Fruit fly (Drosophila melanogaster) whole organism, embryonic: Measurements from ENCODE around the gene spas.

Source experiments
- Blimp-1 ChIP-seq: fragments of 200-800 bp; sonication (Bioruptor generic); optimal IDR thresholded peaks from 3 replicates; lab custom pipeline; 2018; ENCODE audit warnings: missing biosample characterization, missing genetic modification characterization, mild to moderate bottlenecking, moderate library complexity, missing genetic modification reagents
- CG10366 ChIP-seq: fragments of 200-800 bp; sonication (Bioruptor generic); IDR thresholded peaks from 2 replicates; pipeline ENCODE4 v1.3.6; 2022; ENCODE audit warnings: missing biosample characterization, missing genetic modification characterization
- CG11696 ChIP-seq: fragments of 200-800 bp; sonication (Bioruptor generic); IDR thresholded peaks from 2 replicates; pipeline ENCODE4 v1.3.6; 2022; ENCODE audit warnings: missing biosample characterization, missing genetic modification characterization
- CG11723 ChIP-seq: fragments of 200-800 bp; sonication (Bioruptor generic); optimal IDR thresholded peaks from 2 replicates; lab custom pipeline; 2017; ENCODE audit warnings: missing biosample characterization, mild to moderate bottlenecking, missing genetic modification characterization
- CG12744 ChIP-seq: fragments of 200-800 bp; sonication (Bioruptor generic); optimal IDR thresholded peaks from 2 replicates; lab custom pipeline; 2016; ENCODE audit warnings: missing biosample characterization, missing genetic modification characterization
- CG14860 ChIP-seq: fragments of 200-800 bp; sonication (Bioruptor generic); IDR thresholded peaks from 3 replicates; pipeline ENCODE4 v1.3.6; 2022; ENCODE audit warnings: missing biosample characterization, missing genetic modification characterization; ENCODE audit not compliant: partially characterized antibody
- CG15601 ChIP-seq: fragments of 200-800 bp; sonication (Bioruptor generic); optimal IDR thresholded peaks from 3 replicates; lab custom pipeline; 2019; ENCODE audit warnings: missing biosample characterization, mild to moderate bottlenecking, missing genetic modification characterization, moderate library complexity
- CG17802 ChIP-seq: fragments of 200-800 bp; sonication (Bioruptor generic); optimal IDR thresholded peaks from 2 replicates; lab custom pipeline; 2018; ENCODE audit warnings: missing biosample characterization, mild to moderate bottlenecking, missing genetic modification characterization, moderate library complexity
- CG2116 ChIP-seq: fragments of 200-800 bp; sonication (Bioruptor generic); optimal IDR thresholded peaks from 3 replicates; lab custom pipeline; 2018; ENCODE audit warnings: missing biosample characterization, mild to moderate bottlenecking, missing genetic modification characterization
- CG2875 ChIP-seq: fragments of 200-800 bp; sonication (Bioruptor generic); optimal IDR thresholded peaks from 2 replicates; lab custom pipeline; 2017; ENCODE audit warnings: missing biosample characterization, mild to moderate bottlenecking, missing genetic modification characterization, missing genetic modification reagents
- CG3065 ChIP-seq: fragments of 200-800 bp; sonication (Bioruptor generic); optimal IDR thresholded peaks from 2 replicates; lab custom pipeline; 2016; ENCODE audit warnings: missing biosample characterization, missing genetic modification characterization
- CG43689 ChIP-seq: fragments of 200-800 bp; sonication (Bioruptor generic); IDR thresholded peaks from 2 replicates; pipeline ENCODE4 v1.3.6; 2022; ENCODE audit warnings: missing biosample characterization, missing genetic modification characterization
- CG5180 ChIP-seq: fragments of 200-800 bp; sonication (Bioruptor generic); optimal IDR thresholded peaks from 3 replicates; lab custom pipeline; 2017; ENCODE audit warnings: missing biosample characterization, missing genetic modification characterization, mild to moderate bottlenecking, moderate library complexity, missing genetic modification reagents
- CG7357 ChIP-seq: fragments of 200-800 bp; sonication (Bioruptor generic); IDR thresholded peaks from 3 replicates; pipeline ENCODE4 v1.3.6; 2022; ENCODE audit warnings: missing biosample characterization, missing genetic modification characterization
- CG7839 ChIP-seq: fragments of 200-800 bp; sonication (Bioruptor generic); optimal IDR thresholded peaks from 3 replicates; lab custom pipeline; 2018; ENCODE audit warnings: missing biosample characterization, mild to moderate bottlenecking, missing genetic modification characterization, moderate library complexity
- CG8281 ChIP-seq: fragments of 200-800 bp; sonication (Bioruptor generic); optimal IDR thresholded peaks from 2 replicates; lab custom pipeline; 2018; ENCODE audit warnings: missing biosample characterization, mild to moderate bottlenecking, missing genetic modification characterization, moderate library complexity
- CG8388 ChIP-seq: fragments of 200-800 bp; sonication (Bioruptor generic); optimal IDR thresholded peaks from 2 replicates; lab custom pipeline; 2019; ENCODE audit warnings: missing biosample characterization, mild to moderate bottlenecking, missing genetic modification characterization, moderate library complexity
- CG8765 ChIP-seq: fragments of 200-800 bp; sonication (Bioruptor generic); IDR thresholded peaks from 2 replicates; pipeline ENCODE4 v1.3.6; 2022; ENCODE audit warnings: missing biosample characterization, missing genetic modification characterization
- Dad ChIP-seq: fragments of 200-800 bp; sonication (Bioruptor generic); optimal IDR thresholded peaks from 3 replicates; lab custom pipeline; 2016; ENCODE audit warnings: missing biosample characterization, missing genetic modification characterization
- E2f2 ChIP-seq: fragments of 200-800 bp; sonication (Bioruptor generic); IDR thresholded peaks from 2 replicates; pipeline ENCODE4 v1.3.6; 2022; ENCODE audit warnings: missing biosample characterization, missing genetic modification characterization
- Elba2 ChIP-seq: fragments of 200-800 bp; sonication (Bioruptor generic); optimal IDR thresholded peaks from 3 replicates; lab custom pipeline; 2016; ENCODE audit warnings: missing biosample characterization, missing genetic modification characterization
- GATAe ChIP-seq: fragments of 200-800 bp; sonication (Bioruptor generic); conservative IDR thresholded peaks from 2 replicates; pipeline ENCODE4 v1.3.6; 2022; ENCODE audit warnings: missing biosample characterization, missing genetic modification characterization
- Gsc ChIP-seq: fragments of 200-800 bp; sonication (Bioruptor generic); IDR thresholded peaks from 2 replicates; pipeline ENCODE4 v1.3.6; 2022; ENCODE audit warnings: missing biosample characterization, missing genetic modification characterization
- Jarid2 ChIP-seq: fragments of 200-800 bp; sonication (Bioruptor generic); optimal IDR thresholded peaks from 3 replicates; lab custom pipeline; 2017; ENCODE audit warnings: mild to moderate bottlenecking, missing biosample characterization, missing genetic modification reagents, missing genetic modification characterization
- Lhr ChIP-seq: fragments of 200-800 bp; sonication (Bioruptor generic); optimal IDR thresholded peaks from 3 replicates; lab custom pipeline; 2017; ENCODE audit warnings: mild to moderate bottlenecking, missing biosample characterization, missing genetic modification reagents, missing genetic modification characterization
- Oaz ChIP-seq: fragments of 200-800 bp; sonication (Bioruptor generic); IDR thresholded peaks from 2 replicates; pipeline ENCODE4 v1.3.6; 2022; ENCODE audit warnings: missing biosample characterization, missing genetic modification characterization
- Scr ChIP-seq: fragments of 200-800 bp; sonication (Bioruptor generic); IDR thresholded peaks from 2 replicates; pipeline ENCODE4 v1.3.6; 2022; ENCODE audit warnings: missing biosample characterization, missing genetic modification characterization; ENCODE audit not compliant: partially characterized antibody
- abd-A ChIP-seq: fragments of 200-800 bp; sonication (Bioruptor generic); optimal IDR thresholded peaks from 3 replicates; lab custom pipeline; 2019; ENCODE audit warnings: missing biosample characterization, mild to moderate bottlenecking, missing genetic modification characterization, moderate library complexity
- bsh ChIP-seq, 2 experiments: fragments of 200-800 bp; sonication (Bioruptor generic); optimal IDR thresholded peaks; 2 replicates each; lab custom pipeline; 2017 to 2018; ENCODE audit warnings: mild to moderate bottlenecking in 2 of 2, missing biosample characterization in 2 of 2, missing genetic modification characterization in 2 of 2, moderate library complexity in 1 of 2
- btn ChIP-seq: fragments of 200-800 bp; sonication (Bioruptor generic); optimal IDR thresholded peaks from 2 replicates; lab custom pipeline; 2016; ENCODE audit warnings: missing biosample characterization, missing genetic modification characterization
- eve ChIP-seq, 2 experiments: fragments of >200 bp; optimal IDR thresholded peaks; 2 replicates each; lab custom pipeline; 2017; ENCODE audit warnings: missing biosample characterization in 2 of 2, missing genetic modification characterization in 2 of 2
- fu2 ChIP-seq: fragments of 200-800 bp; sonication (Bioruptor generic); optimal IDR thresholded peaks from 2 replicates; lab custom pipeline; 2016; ENCODE audit warnings: missing biosample characterization, missing genetic modification characterization
- hb ChIP-seq: fragments of 200-800 bp; sonication (Bioruptor generic); IDR thresholded peaks from 3 replicates; pipeline ENCODE4 v1.3.6; 2022; ENCODE audit warnings: missing biosample characterization, missing genetic modification characterization; ENCODE audit not compliant: partially characterized antibody
- hkb ChIP-seq, 2 experiments: fragments of 200-800 bp in 1 of 2; fragments of >200 bp in 1 of 2; sonication (Bioruptor generic) in 1 of 2; IDR thresholded peaks in 1 of 2; optimal IDR thresholded peaks in 1 of 2; 2 replicates each; pipeline versions ENCODE4 v1.3.6 to Lab custom; 2017 to 2022; ENCODE audit warnings: missing biosample characterization in 1 of 2, missing genetic modification characterization in 1 of 2
- mirr ChIP-seq: fragments of 200-800 bp; sonication (Bioruptor generic); optimal IDR thresholded peaks from 3 replicates; lab custom pipeline; 2018; ENCODE audit warnings: missing biosample characterization, mild to moderate bottlenecking, missing genetic modification characterization
- pita ChIP-seq: fragments of 200-800 bp; sonication (Bioruptor generic); optimal IDR thresholded peaks from 2 replicates; lab custom pipeline; 2017; ENCODE audit warnings: missing biosample characterization, mild to moderate bottlenecking, missing genetic modification characterization
- pnt ChIP-seq: fragments of 200-800 bp; sonication (Bioruptor generic); optimal IDR thresholded peaks from 3 replicates; lab custom pipeline; 2016; ENCODE audit warnings: missing biosample characterization, missing genetic modification characterization
- ssp ChIP-seq: fragments of 200-800 bp; sonication (Bioruptor generic); IDR thresholded peaks from 2 replicates; pipeline ENCODE4 v1.3.6; 2022; ENCODE audit warnings: missing biosample characterization, missing genetic modification characterization
- tll ChIP-seq, 2 experiments: fragments of 200-800 bp in 1 of 2; fragments of >200 bp in 1 of 2; sonication (Bioruptor generic) in 1 of 2; optimal IDR thresholded peaks; 2 replicates each; lab custom pipeline; 2017 to 2019; ENCODE audit warnings: missing biosample characterization in 2 of 2, missing genetic modification characterization in 2 of 2, mild to moderate bottlenecking in 1 of 2, moderate library complexity in 1 of 2
- vnd ChIP-seq: fragments of 200-800 bp; sonication (Bioruptor generic); IDR thresholded peaks from 3 replicates; pipeline ENCODE4 v1.3.6; 2022; ENCODE audit warnings: missing biosample characterization, missing genetic modification characterization; ENCODE audit not compliant: partially characterized antibody
- zfh1 ChIP-seq: fragments of 200-800 bp; sonication (Bioruptor generic); IDR thresholded peaks from 3 replicates; pipeline ENCODE4 v1.3.6; 2022; ENCODE audit warnings: missing biosample characterization, missing genetic modification characterization

spas gene

DNA sequence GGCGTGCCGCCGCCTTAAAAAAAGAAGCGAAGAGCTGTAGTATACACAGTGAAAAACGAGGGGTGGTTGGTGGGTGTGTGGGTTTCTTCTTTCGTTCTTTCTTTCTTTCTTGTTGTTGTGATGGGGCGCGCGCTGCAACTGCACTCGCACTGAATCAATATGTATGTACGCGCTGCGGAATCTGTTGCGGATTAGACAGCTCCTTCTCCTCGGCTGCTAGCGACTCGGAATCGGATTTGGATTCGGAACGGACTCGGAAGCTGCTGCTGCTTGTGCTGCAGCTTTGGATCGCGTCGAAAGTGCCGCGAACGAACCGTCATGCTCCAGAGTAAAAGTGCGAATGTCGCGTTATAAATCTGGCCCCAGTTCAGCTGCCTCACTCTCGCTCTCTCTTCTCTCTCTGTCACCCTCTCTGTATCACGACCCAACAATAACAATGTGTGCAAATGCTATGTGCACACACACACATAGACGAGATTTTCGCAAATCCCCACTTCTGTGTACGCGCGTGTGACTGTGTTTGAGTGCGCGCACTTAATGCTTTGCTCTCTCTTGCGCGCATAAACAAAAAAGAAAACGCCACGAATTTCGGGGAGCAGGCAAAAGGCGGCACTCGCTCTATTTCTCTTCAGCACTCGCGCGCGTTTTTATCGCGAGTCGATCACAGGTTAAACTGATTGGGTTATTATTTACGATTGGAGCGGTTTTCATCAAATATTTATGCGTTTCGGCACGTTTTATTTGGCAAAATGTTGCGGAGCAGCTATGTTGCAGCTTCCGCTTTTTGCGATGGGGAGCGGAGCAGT lies 6.8 kb upstream of the spas start (continued):
- TF ChIP-seq Jarid2 = peak; percentile 86
- no peak for TF ChIP-seq tll (GFP tag; optimal IDR thresholded peaks at IDR 0.05; lab: Kevin White, UChicago)
- no peak for TF ChIP-seq Gsc (GFP tag; lab: Robert Waterston, UW)
- no peak for TF ChIP-seq mirr (GFP tag; lab: Kevin White, UChicago)
- TF ChIP-seq Oaz (GFP tag; lab: Robert Waterston, UW) = no peak
- TF ChIP-seq bsh (GFP tag; optimal IDR thresholded peaks at IDR 0.05; lab: Kevin White, UChicago) = peak in 1 of 2 experiments; percentile 29
- TF ChIP-seq pita (GFP tag; lab: Kevin White, UChicago) = no peak
- TF ChIP-seq CG5180 (GFP tag; lab: Kevin White, UChicago) = no peak
- no peak for TF ChIP-seq CG17802 (tag; lab: Kevin White, UChicago)
- TF ChIP-seq CG12744 (GFP tag; lab: Kevin White, UChicago) = no peak
- no peak for TF ChIP-seq CG7357 (GFP tag; lab: Robert Waterston, UW)
- TF ChIP-seq pnt (GFP tag; lab: Kevin White, UChicago) = no peak
- no peak for TF ChIP-seq Elba2 (GFP tag; lab: Kevin White, UChicago)
- no peak for TF ChIP-seq E2f2
- TF ChIP-seq vnd = no peak
- peak; percentile 24 for TF ChIP-seq Blimp-1
- TF ChIP-seq CG43689 (GFP tag; lab: Robert Waterston, UW) = no peak
- no peak for TF ChIP-seq fu2 (GFP tag; lab: Kevin White, UChicago)
- no peak for TF ChIP-seq CG7839 (tag; lab: Kevin White, UChicago)
- TF ChIP-seq Lhr (GFP tag; lab: Kevin White, UChicago) = no peak
- no peak for TF ChIP-seq hb (GFP tag; lab: Robert Waterston, UW)
- no peak for TF ChIP-seq CG15601 (tag; lab: Kevin White, UChicago)
- TF ChIP-seq CG8388 (GFP tag; lab: Kevin White, UChicago) = no peak
- TF ChIP-seq hkb (optimal IDR thresholded peaks at IDR 0.05; lab: Kevin White, UChicago) = no peak
- TF ChIP-seq hkb (GFP tag; IDR thresholded peaks at IDR 0.05; lab: Robert Waterston, UW) = no peak
- no peak for TF ChIP-seq Dad
- no peak for TF ChIP-seq ssp (GFP tag; lab: Robert Waterston, UW)
- no peak for TF ChIP-seq eve (GFP tag; optimal IDR thresholded peaks at IDR 0.05; lab: Kevin White, UChicago)
- TF ChIP-seq CG2875 (GFP tag; lab: Kevin White, UChicago) = no peak
- TF ChIP-seq CG2116 = no peak
- TF ChIP-seq CG8281 (tag; lab: Kevin White, UChicago) = no peak
- TF ChIP-seq CG8765 (GFP tag; lab: Robert Waterston, UW) = no peak
- no peak for TF ChIP-seq GATAe
- no peak for TF ChIP-seq CG3065 (GFP tag; lab: Kevin White, UChicago)
- peak; percentile 24; the same call in 1 of the 3 replicates for TF ChIP-seq zfh1 (GFP tag; lab: Robert Waterston, UW)
- no peak for TF ChIP-seq btn (GFP tag; lab: Kevin White, UChicago)
- TF ChIP-seq CG14860 = no peak
- no peak for TF ChIP-seq CG10366 (GFP tag; lab: Robert Waterston, UW)
- TF ChIP-seq abd-A (tag; lab: Kevin White, UChicago) = no peak
- TF ChIP-seq CG11723 (GFP tag; lab: Kevin White, UChicago) = no peak
- TF ChIP-seq Scr = no peak
- TF ChIP-seq CG11696 (GFP tag; lab: Robert Waterston, UW) = no peak
- TF ChIP-seq, all 482 proteins: peak for 89
